Worm (Caenorhabditis elegans) whole organism, L1 larva: ENCODE results near the gene B0228.8.

Experiments
- alr-1 ChIP-seq: fragments of 200-800 bp; sonication (Bioruptor generic); optimal IDR thresholded peaks from 2 replicates; lab custom pipeline; 2018; ENCODE audit warnings: borderline replicate concordance, mild to moderate bottlenecking, missing genetic modification characterization, missing compliant biosample characterization
- ama-1 ChIP-seq: fragments of 150-350 bp; optimal IDR thresholded peaks from 2 replicates; lab custom pipeline; 2014
- blmp-1 ChIP-seq: fragments of 150-350 bp; optimal IDR thresholded peaks from 2 replicates; lab custom pipeline; 2014; ENCODE audit warnings: missing biosample characterization, missing genetic modification characterization
- ceh-63 ChIP-seq: fragments of 200-800 bp; sonication (Bioruptor generic); optimal IDR thresholded peaks from 2 replicates; lab custom pipeline; 2018; ENCODE audit warnings: mild to moderate bottlenecking, missing genetic modification characterization, missing compliant biosample characterization
- dpl-1 ChIP-seq, 3 experiments: fragments of 150-350 bp in 2 of 3; sonication (generic microtip) in 1 of 3; optimal IDR thresholded peaks; 2 replicates each; lab custom pipeline; 2014 to 2017; ENCODE audit warnings: missing biosample characterization in 3 of 3, missing genetic modification characterization in 3 of 3, missing genetic modification reagents in 3 of 3
- dsc-1 ChIP-seq: sonication (generic microtip); optimal IDR thresholded peaks from 2 replicates; lab custom pipeline; 2016; ENCODE audit warnings: mild to moderate bottlenecking, missing genetic modification characterization, missing compliant biosample characterization
- efl-1 ChIP-seq, 4 experiments: fragments of 150-350 bp; optimal IDR thresholded peaks in 3 of 4; peaks in 1 of 4; 1 replicate in 1 of 4; 2 replicates in 3 of 4; lab custom pipeline; 2014; ENCODE audit warnings: missing biosample characterization in 2 of 4, missing genetic modification characterization in 2 of 4, missing genetic modification reagents in 2 of 4
- efl-3 ChIP-seq: fragments of 200-800 bp; sonication (Bioruptor generic); optimal IDR thresholded peaks from 2 replicates; lab custom pipeline; 2018; ENCODE audit warnings: mild to moderate bottlenecking, missing genetic modification characterization, missing compliant biosample characterization
- egl-27 ChIP-seq, 2 experiments: fragments of 150-350 bp in 1 of 2; sonication (generic microtip); optimal IDR thresholded peaks; 3 replicates each; lab custom pipeline; 2017 to 2018; ENCODE audit warnings: missing biosample characterization in 2 of 2, missing genetic modification characterization in 2 of 2, missing genetic modification reagents in 2 of 2
- elt-3 ChIP-seq, 6 experiments: fragments of 150-350 bp in 1 of 6; sonication (generic microtip); optimal IDR thresholded peaks; 2 replicates each; lab custom pipeline; 2017 to 2018; ENCODE audit warnings: missing biosample characterization in 6 of 6, missing genetic modification characterization in 6 of 6, inconsistent platforms in 1 of 6
- ets-5 ChIP-seq: fragments of 200-800 bp; sonication (Bioruptor generic); IDR thresholded peaks from 2 replicates; pipeline ENCODE4 v1.3.6; 2022; ENCODE audit warnings: missing genetic modification characterization, missing compliant biosample characterization
- fkh-4 ChIP-seq: sonication (generic microtip); optimal IDR thresholded peaks from 2 replicates; lab custom pipeline; 2016; ENCODE audit warnings: missing compliant biosample characterization, missing genetic modification characterization, borderline replicate concordance
- grh-1 ChIP-seq: fragments of 200-800 bp; sonication (Bioruptor generic); IDR thresholded peaks from 2 replicates; pipeline ENCODE4 v1.3.6; 2022; ENCODE audit warnings: missing genetic modification reagents, missing genetic modification characterization, missing compliant biosample characterization
- irx-1 ChIP-seq: sonication (generic microtip); optimal IDR thresholded peaks from 2 replicates; lab custom pipeline; 2016; ENCODE audit warnings: missing genetic modification characterization, missing compliant biosample characterization
- isw-1 ChIP-seq: fragments of 200-800 bp; sonication (Bioruptor generic); IDR thresholded peaks from 2 replicates; pipeline ENCODE4 v1.3.6; 2022; ENCODE audit warnings: missing genetic modification characterization, missing compliant biosample characterization
- lin-13 ChIP-seq: fragments of 150-350 bp; optimal IDR thresholded peaks from 2 replicates; lab custom pipeline; 2014; ENCODE audit warnings: missing biosample characterization, missing genetic modification reagents, missing genetic modification characterization
- lin-14 ChIP-seq: fragments of 200-800 bp; sonication (Bioruptor generic); optimal IDR thresholded peaks from 2 replicates; lab custom pipeline; 2018; ENCODE audit warnings: mild to moderate bottlenecking, missing genetic modification characterization, moderate library complexity, missing compliant biosample characterization
- lin-35 ChIP-seq, 2 experiments: fragments of 150-350 bp; optimal IDR thresholded peaks; 2 replicates each; lab custom pipeline; 2014; ENCODE audit warnings: missing biosample characterization in 2 of 2, missing genetic modification characterization in 2 of 2, missing genetic modification reagents in 2 of 2
- lsy-2 ChIP-seq, 2 experiments: fragments of 150-350 bp; optimal IDR thresholded peaks; 2 replicates each; lab custom pipeline; 2014; ENCODE audit warnings: missing biosample characterization in 2 of 2, missing genetic modification characterization in 2 of 2
- mep-1 ChIP-seq: fragments of 150-350 bp; optimal IDR thresholded peaks from 2 replicates; lab custom pipeline; 2014; ENCODE audit warnings: missing biosample characterization, missing genetic modification characterization
- nhr-19 ChIP-seq: fragments of 200-800 bp; sonication (Bioruptor generic); conservative IDR thresholded peaks from 2 replicates; pipeline ENCODE4 v1.3.6; 2022; ENCODE audit warnings: missing genetic modification characterization, missing compliant biosample characterization
- nhr-20 ChIP-seq: sonication (generic microtip); optimal IDR thresholded peaks from 2 replicates; lab custom pipeline; 2016; ENCODE audit warnings: mild to moderate bottlenecking, missing genetic modification characterization, missing compliant biosample characterization
- nhr-47 ChIP-seq: sonication (generic microtip); optimal IDR thresholded peaks from 2 replicates; lab custom pipeline; 2016; ENCODE audit warnings: mild to moderate bottlenecking, missing genetic modification characterization, moderate library complexity, missing compliant biosample characterization
- nhr-71 ChIP-seq: sonication (generic microtip); optimal IDR thresholded peaks from 2 replicates; lab custom pipeline; 2016; ENCODE audit warnings: mild to moderate bottlenecking, missing genetic modification characterization, moderate library complexity, missing compliant biosample characterization
- nhr-77 ChIP-seq: fragments of 150-350 bp; optimal IDR thresholded peaks from 2 replicates; lab custom pipeline; 2014; ENCODE audit warnings: missing biosample characterization, missing genetic modification characterization
- nhr-84 ChIP-seq: sonication (generic microtip); optimal IDR thresholded peaks from 2 replicates; lab custom pipeline; 2017; ENCODE audit warnings: missing biosample characterization, missing genetic modification characterization
- nhr-85 ChIP-seq: sonication (generic microtip); peaks from one replicate; lab custom pipeline; 2016; ENCODE audit warnings: missing genetic modification characterization, inconsistent platforms, missing compliant biosample characterization
- nhr-90 ChIP-seq: sonication (generic microtip); optimal IDR thresholded peaks from 2 replicates; lab custom pipeline; 2016; ENCODE audit warnings: mild to moderate bottlenecking, missing genetic modification characterization, missing compliant biosample characterization; ENCODE audit not compliant: poor library complexity
- pag-3 ChIP-seq: sonication (generic microtip); optimal IDR thresholded peaks from 2 replicates; lab custom pipeline; 2017; ENCODE audit warnings: missing genetic modification characterization, mild to moderate bottlenecking, missing compliant biosample characterization, antibody characterized with exemption, borderline replicate concordance; ENCODE audit not compliant: insufficient read depth
- snu-23 ChIP-seq: sonication (generic microtip); optimal IDR thresholded peaks from 2 replicates; lab custom pipeline; 2016; ENCODE audit warnings: missing genetic modification characterization, missing compliant biosample characterization
- sptf-1 ChIP-seq: fragments of 150-350 bp; optimal IDR thresholded peaks from 2 replicates; lab custom pipeline; 2014; ENCODE audit warnings: missing biosample characterization, missing genetic modification characterization
- swsn-7 ChIP-seq: sonication (generic microtip); optimal IDR thresholded peaks from 2 replicates; lab custom pipeline; 2016; ENCODE audit warnings: missing genetic modification characterization, missing compliant biosample characterization
- tlp-1 ChIP-seq: fragments of 150-350 bp; optimal IDR thresholded peaks from 2 replicates; lab custom pipeline; 2014; ENCODE audit warnings: missing biosample characterization, missing genetic modification characterization
- unc-130 ChIP-seq: fragments of 150-350 bp; optimal IDR thresholded peaks from 2 replicates; lab custom pipeline; 2017; ENCODE audit warnings: missing biosample characterization, missing genetic modification characterization, inconsistent platforms
- unc-62 ChIP-seq: fragments of 150-350 bp; optimal IDR thresholded peaks from 2 replicates; lab custom pipeline; 2014; ENCODE audit warnings: missing biosample characterization, missing genetic modification reagents, missing genetic modification characterization
- vab-15 ChIP-seq: sonication (generic microtip); optimal IDR thresholded peaks from 2 replicates; lab custom pipeline; 2017; ENCODE audit warnings: missing genotype, mild to moderate bottlenecking, missing genetic modification characterization, missing compliant biosample characterization
- zip-4 ChIP-seq: fragments of 200-800 bp; sonication (Bioruptor generic); optimal IDR thresholded peaks from 2 replicates; lab custom pipeline; 2018; ENCODE audit warnings: mild to moderate bottlenecking, missing genetic modification characterization, moderate library complexity, missing compliant biosample characterization
- ztf-11 ChIP-seq, 2 experiments: sonication (generic microtip); optimal IDR thresholded peaks; 2 replicates each; lab custom pipeline; 2016 to 2017; ENCODE audit warnings: missing genetic modification characterization in 2 of 2, missing biosample characterization in 1 of 2, missing compliant biosample characterization in 1 of 2
- ztf-4 ChIP-seq: fragments of 150-350 bp; optimal IDR thresholded peaks from 2 replicates; lab custom pipeline; 2014; ENCODE audit warnings: missing biosample characterization, missing genetic modification characterization

B0228.8 gene

ce11 chrII:7806872-7807271 lies 45.5 kb upstream of the B0228.8 start:
- peak; percentile 6 for TF ChIP-seq lin-13 (GFP tag; lab: Kevin White, UChicago)
- TF ChIP-seq lsy-2 (tag; optimal IDR thresholded peaks at IDR 0.05; lab: Kevin White, UChicago) = peak in 1 of 2 experiments; percentile 16
- TF ChIP-seq lin-14 (GFP tag; lab: Kevin White, UChicago) = peak; percentile 77
- TF ChIP-seq grh-1 = peak; percentile 90
- peak; percentile 21 for TF ChIP-seq mep-1 (tag; lab: Kevin White, UChicago)
- peak; percentile 76 for TF ChIP-seq nhr-20 (tag; lab: Kevin White, UChicago)
- peak; percentile 19 for TF ChIP-seq nhr-90 (tag; lab: Kevin White, UChicago)
- no peak for TF ChIP-seq nhr-77 (tag; lab: Kevin White, UChicago)
- no peak for TF ChIP-seq unc-130 (tag; lab: Kevin White, UChicago)
- peak; percentile 31 for TF ChIP-seq nhr-19 (GFP tag; lab: Robert Waterston, UW)
- TF ChIP-seq irx-1 (tag; lab: Kevin White, UChicago) = peak; percentile 36
- TF ChIP-seq nhr-85 (tag; lab: Kevin White, UChicago) = peak; percentile 98
- TF ChIP-seq swsn-7 (tag; lab: Kevin White, UChicago) = peak; percentile 6
- no peak for TF ChIP-seq vab-15 (tag; lab: Kevin White, UChicago)
- TF ChIP-seq lin-35 (GFP tag; optimal IDR thresholded peaks at IDR 0.05; lab: Kevin White, UChicago) = peak; percentile 35 to 91
- TF ChIP-seq dpl-1 (GFP tag; optimal IDR thresholded peaks at IDR 0.05; lab: Kevin White, UChicago) = peak; percentile 68 to 79 (median 77)
- no peak for TF ChIP-seq efl-3 (GFP tag; lab: Kevin White, UChicago)
- peak; percentile 52 for TF ChIP-seq snu-23 (GFP tag; lab: Kevin White, UChicago)
- no peak for TF ChIP-seq dsc-1
- TF ChIP-seq blmp-1 (tag; lab: Kevin White, UChicago) = peak; percentile 96
- peak; percentile 28 for TF ChIP-seq pag-3
- peak; percentile 19 for TF ChIP-seq nhr-47 (tag; lab: Kevin White, UChicago)
- peak in 2 of 6 experiments; percentile 23 to 28 for TF ChIP-seq elt-3 (tag; optimal IDR thresholded peaks at IDR 0.05; lab: Kevin White, UChicago)
- TF ChIP-seq nhr-71 (tag; lab: Kevin White, UChicago) = peak; percentile 74
- TF ChIP-seq sptf-1 (tag; lab: Kevin White, UChicago) = no peak
- peak; percentile 57 to 65 for TF ChIP-seq efl-1 (optimal IDR thresholded peaks at IDR 0.05; lab: Kevin White, UChicago)
- peak; percentile 75 to 97 for TF ChIP-seq efl-1 (GFP tag; optimal IDR thresholded peaks at IDR 0.05 in 1 of 2; lab: Kevin White, UChicago)
- TF ChIP-seq ama-1 (lab: Kevin White, UChicago) = no peak

ce11 chrII:7806054-7806453 lies 44.7 kb upstream of the B0228.8 start:
- TF ChIP-seq efl-3 (GFP tag; lab: Kevin White, UChicago) (no peak), nhr-85 (tag; lab: Kevin White, UChicago) (peak; percentile 18), zip-4 (GFP tag; lab: Kevin White, UChicago) (no peak), isw-1 (no peak), lin-14 (GFP tag; lab: Kevin White, UChicago) (peak; percentile 17), lin-13 (GFP tag; lab: Kevin White, UChicago) (no peak), sptf-1 (tag; lab: Kevin White, UChicago) (no peak), vab-15 (tag; lab: Kevin White, UChicago) (no peak), ets-5 (no peak), alr-1 (tag; lab: Kevin White, UChicago) (no peak), nhr-84 (tag; lab: Kevin White, UChicago) (no peak), dpl-1 (GFP tag; optimal IDR thresholded peaks at IDR 0.05; lab: Kevin White, UChicago) (peak; percentile 17 to 50 (median 40)), blmp-1 (tag; lab: Kevin White, UChicago) (peak; percentile 53), lin-35 (GFP tag; optimal IDR thresholded peaks at IDR 0.05; lab: Kevin White, UChicago) (peak in 1 of 2 experiments; percentile 63), ztf-4 (tag; lab: Kevin White, UChicago) (no peak), ztf-11 (tag; optimal IDR thresholded peaks at IDR 0.05; lab: Kevin White, UChicago) (no peak), efl-1 (optimal IDR thresholded peaks at IDR 0.05; lab: Kevin White, UChicago) (peak in 1 of 2 experiments; percentile 11), efl-1 (GFP tag; optimal IDR thresholded peaks at IDR 0.05 in 1 of 2; lab: Kevin White, UChicago) (peak; percentile 46 to 94)

ce11 chrII:7803174-7803573 lies 41.8 kb upstream of the B0228.8 start:
- TF ChIP-seq lin-14 (GFP tag; lab: Kevin White, UChicago) = peak; percentile 18
- no peak for TF ChIP-seq egl-27 (tag; optimal IDR thresholded peaks at IDR 0.05; lab: Kevin White, UChicago)
- no peak for TF ChIP-seq fkh-4 (tag; lab: Kevin White, UChicago)
- peak; percentile 49 for TF ChIP-seq nhr-85 (tag; lab: Kevin White, UChicago)
- TF ChIP-seq tlp-1 (tag; lab: Kevin White, UChicago) = peak; percentile 1
- TF ChIP-seq unc-62 = no peak
- no peak for TF ChIP-seq isw-1
- TF ChIP-seq blmp-1 (tag; lab: Kevin White, UChicago) = peak; percentile 49
- TF ChIP-seq ceh-63 (GFP tag; lab: Kevin White, UChicago) = no peak
- no peak for TF ChIP-seq snu-23 (GFP tag; lab: Kevin White, UChicago)
- TF ChIP-seq, all 84 proteins: peak for 4
